Fruit fly (Drosophila melanogaster): Measurements from ENCODE around the gene CG3744.

- TF ChIP-seq CG43689 (GFP tag; IDR thresholded peaks at IDR 0.05) (no peak), CG8290 (GFP tag; optimal IDR thresholded peaks at IDR 0.05) (no peak), CG8290 (tag; optimal IDR thresholded peaks at IDR 0.05) (no peak)
Measured at dm6 chr3R:24890217-24890616, 13.8 kb upstream of the CG3744 start.

Data from whole organism, embryonic.